Fruit fly (Drosophila melanogaster) whole organism, prepupa: ENCODE data around the gene CG14414.

ENCODE experiments used
- CG10631 ChIP-seq: fragments of 200-800 bp; sonication (Bioruptor generic); optimal IDR thresholded peaks from 2 replicates; lab custom pipeline; 2016; ENCODE audit warnings: missing biosample characterization, missing genetic modification characterization
- CG11294 ChIP-seq: fragments of 200-800 bp; sonication (Bioruptor generic); IDR thresholded peaks from 2 replicates; pipeline ENCODE4 v1.3.6; 2022; ENCODE audit warnings: missing biosample characterization, missing genetic modification characterization
- CG11762 ChIP-seq: fragments of 200-800 bp; sonication (Bioruptor generic); optimal IDR thresholded peaks from 3 replicates; lab custom pipeline; 2016; ENCODE audit warnings: missing biosample characterization, missing genetic modification characterization; ENCODE audit not compliant: insufficient read depth
- CG15336 ChIP-seq: fragments of 200-800 bp; sonication (Bioruptor generic); IDR thresholded peaks from 2 replicates; pipeline ENCODE4 v1.3.6; 2022; ENCODE audit warnings: missing biosample characterization, missing genetic modification characterization
- CG16779 ChIP-seq: fragments of 200-800 bp; sonication (Bioruptor generic); optimal IDR thresholded peaks from 3 replicates; lab custom pipeline; 2017; ENCODE audit warnings: missing biosample characterization, mild to moderate bottlenecking, missing genetic modification characterization
- CG3032 ChIP-seq: fragments of 200-800 bp; optimal IDR thresholded peaks from 2 replicates; lab custom pipeline; 2019; ENCODE audit warnings: missing biosample characterization, mild to moderate bottlenecking, missing genetic modification characterization, moderate library complexity
- CG31627 ChIP-seq: fragments of 200-800 bp; sonication (Bioruptor generic); optimal IDR thresholded peaks from 3 replicates; lab custom pipeline; 2016; ENCODE audit warnings: missing biosample characterization, missing genetic modification characterization
- CG32006 ChIP-seq: fragments of 200-800 bp; sonication (Bioruptor generic); optimal IDR thresholded peaks from 3 replicates; lab custom pipeline; 2017; ENCODE audit warnings: missing biosample characterization, mild to moderate bottlenecking, missing genetic modification characterization
- CG4318 ChIP-seq: fragments of 200-800 bp; sonication (Bioruptor generic); optimal IDR thresholded peaks from 3 replicates; lab custom pipeline; 2017; ENCODE audit warnings: missing biosample characterization, mild to moderate bottlenecking, missing genetic modification characterization
- CG6163 ChIP-seq: fragments of 200-800 bp; sonication (Bioruptor generic); IDR thresholded peaks from 3 replicates; pipeline ENCODE4 v1.3.6; 2022; ENCODE audit warnings: missing biosample characterization, missing genetic modification characterization
- CG6792 ChIP-seq: fragments of 200-800 bp; sonication (Bioruptor generic); optimal IDR thresholded peaks from 3 replicates; lab custom pipeline; 2016; ENCODE audit warnings: missing biosample characterization, missing genetic modification characterization
- CG6808 ChIP-seq: fragments of 200-800 bp; sonication (Bioruptor generic); optimal IDR thresholded peaks from 3 replicates; lab custom pipeline; 2017; ENCODE audit warnings: missing biosample characterization, missing genetic modification characterization, mild to moderate bottlenecking, moderate library complexity, missing genetic modification reagents
- CG7368 ChIP-seq: fragments of 200-800 bp; sonication (Bioruptor generic); optimal IDR thresholded peaks from 3 replicates; lab custom pipeline; 2016; ENCODE audit warnings: missing biosample characterization, missing genetic modification characterization
- CG8632 ChIP-seq: fragments of 200-800 bp; sonication (Bioruptor generic); optimal IDR thresholded peaks from 3 replicates; lab custom pipeline; 2016; ENCODE audit warnings: missing biosample characterization, missing genetic modification characterization
- Eip78C ChIP-seq: fragments of 200-800 bp; sonication (Bioruptor generic); peaks from one replicate; lab custom pipeline; 2016; ENCODE audit warnings: missing biosample characterization, missing genetic modification characterization
- Eip93F ChIP-seq: fragments of 200-800 bp; sonication (Bioruptor generic); optimal IDR thresholded peaks from 2 replicates; lab custom pipeline; 2016; ENCODE audit warnings: missing biosample characterization, mild to moderate bottlenecking, missing genetic modification characterization
- Hr39 ChIP-seq: fragments of 200-800 bp; sonication (Bioruptor generic); optimal IDR thresholded peaks from 2 replicates; lab custom pipeline; 2016; ENCODE audit warnings: missing biosample characterization, missing genetic modification characterization
- Hr4 ChIP-seq: fragments of 200-800 bp; sonication (Bioruptor generic); optimal IDR thresholded peaks from 3 replicates; lab custom pipeline; 2016; ENCODE audit warnings: missing biosample characterization, missing genetic modification characterization
- Lpt ChIP-seq: fragments of 200-800 bp; sonication (Bioruptor generic); optimal IDR thresholded peaks from 3 replicates; lab custom pipeline; 2016; ENCODE audit warnings: missing biosample characterization, missing genetic modification characterization
- Smox ChIP-seq: fragments of 200-800 bp; sonication (Bioruptor generic); optimal IDR thresholded peaks from 3 replicates; lab custom pipeline; 2016; ENCODE audit warnings: missing biosample characterization, missing genetic modification characterization
- Sox14 ChIP-seq: fragments of 200-800 bp; sonication (Bioruptor generic); optimal IDR thresholded peaks from 3 replicates; lab custom pipeline; 2016; ENCODE audit warnings: missing biosample characterization, missing genetic modification characterization
- achi ChIP-seq: fragments of 200-800 bp; sonication (Bioruptor generic); optimal IDR thresholded peaks from 3 replicates; lab custom pipeline; 2016; ENCODE audit warnings: missing biosample characterization, missing genetic modification characterization
- acj6 ChIP-seq: fragments of 200-800 bp; sonication (Bioruptor generic); optimal IDR thresholded peaks from 3 replicates; lab custom pipeline; 2016; ENCODE audit warnings: missing biosample characterization, missing genetic modification characterization
- dsx ChIP-seq: fragments of 200-800 bp; optimal IDR thresholded peaks from 3 replicates; lab custom pipeline; 2019; ENCODE audit warnings: missing biosample characterization, mild to moderate bottlenecking, missing genetic modification characterization, moderate library complexity; ENCODE audit not compliant: poor library complexity, severe bottlenecking
- esn ChIP-seq: fragments of 200-800 bp; sonication (Bioruptor generic); optimal IDR thresholded peaks from 2 replicates; lab custom pipeline; 2016; ENCODE audit warnings: missing biosample characterization, mild to moderate bottlenecking, missing genetic modification characterization, moderate library complexity
- fd59A ChIP-seq: fragments of 200-800 bp; sonication (Bioruptor generic); optimal IDR thresholded peaks from 2 replicates; lab custom pipeline; 2017; ENCODE audit warnings: missing biosample characterization, mild to moderate bottlenecking, missing genetic modification characterization, missing genetic modification reagents
- fd85E ChIP-seq: fragments of 200-800 bp; sonication (Bioruptor generic); optimal IDR thresholded peaks from 3 replicates; lab custom pipeline; 2016; ENCODE audit warnings: missing biosample characterization, missing genetic modification characterization
- fkh ChIP-seq: fragments of 200-800 bp; sonication (Bioruptor generic); optimal IDR thresholded peaks from 3 replicates; lab custom pipeline; 2017; ENCODE audit warnings: missing biosample characterization, mild to moderate bottlenecking, missing genetic modification characterization, moderate library complexity
- net ChIP-seq: fragments of 200-800 bp; sonication (Bioruptor generic); optimal IDR thresholded peaks from 3 replicates; lab custom pipeline; 2016; ENCODE audit warnings: missing biosample characterization, missing genetic modification characterization
- pdm3 ChIP-seq: fragments of 200-800 bp; sonication (Bioruptor generic); optimal IDR thresholded peaks from 3 replicates; lab custom pipeline; 2016; ENCODE audit warnings: missing biosample characterization, missing genetic modification characterization
- salr ChIP-seq, 2 experiments: fragments of 200-800 bp; sonication (Bioruptor generic); optimal IDR thresholded peaks; 3 replicates each; lab custom pipeline; 2016 to 2018; ENCODE audit warnings: missing biosample characterization in 2 of 2, missing genetic modification characterization in 2 of 2, mild to moderate bottlenecking in 1 of 2
- topi ChIP-seq: fragments of 200-800 bp; sonication (Bioruptor generic); optimal IDR thresholded peaks from 3 replicates; lab custom pipeline; 2016; ENCODE audit warnings: missing biosample characterization, missing genetic modification characterization
- vri ChIP-seq: fragments of 200-800 bp; sonication (Bioruptor generic); optimal IDR thresholded peaks from 3 replicates; lab custom pipeline; 2016; ENCODE audit warnings: missing biosample characterization, mild to moderate bottlenecking, missing genetic modification characterization

The CG14414 gene

DNA sequence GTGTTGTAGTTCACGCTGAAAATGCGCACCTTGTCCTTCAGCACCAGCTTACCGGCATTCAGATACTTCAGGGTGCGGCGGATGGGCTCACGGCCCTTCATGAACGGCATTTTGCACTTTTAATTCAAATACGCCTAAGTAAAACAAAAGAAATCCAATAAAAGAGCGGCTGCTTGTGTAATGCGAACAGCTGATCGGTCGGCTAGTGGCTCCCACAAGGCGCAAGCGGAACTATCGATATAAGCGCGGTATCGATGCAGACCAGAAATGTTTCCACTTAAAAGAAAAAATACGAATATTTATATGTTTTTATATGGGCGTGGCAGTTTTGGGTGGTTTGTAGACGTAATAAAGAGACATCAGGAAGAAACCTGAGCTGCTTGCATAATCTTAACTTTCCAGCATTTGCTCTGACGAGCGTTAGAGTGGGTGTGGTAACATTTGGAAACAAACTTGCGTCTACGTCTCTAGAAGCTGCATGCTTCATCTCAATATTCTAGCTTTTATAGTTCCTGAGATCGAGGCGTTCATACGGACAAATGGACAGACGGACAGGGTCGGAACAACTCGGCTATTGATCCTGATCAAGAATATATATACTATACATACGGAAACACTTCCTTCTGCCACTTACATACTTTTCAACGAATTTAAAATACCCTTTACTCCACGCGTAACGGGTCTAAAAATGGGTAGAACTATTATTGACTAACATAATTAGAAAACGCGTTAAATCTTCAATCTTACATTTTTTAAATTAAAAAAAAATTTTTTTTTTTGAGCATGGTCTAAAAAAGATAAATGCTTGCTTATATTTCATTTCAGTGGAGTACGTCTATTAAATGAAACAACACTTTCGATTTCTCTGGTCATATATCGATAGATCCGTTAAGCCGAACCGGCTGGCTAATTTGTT is 2.6 kb downstream of the CG14414 start, which contains the start of the genes mRpS25 and nmdyn-D6 (continued):
- TF ChIP-seq Eip93F (GFP tag; lab: Kevin White, UChicago): no peak
- peak; percentile 45 for TF ChIP-seq topi (GFP tag; lab: Kevin White, UChicago)
- TF ChIP-seq CG4318 (GFP tag; lab: Kevin White, UChicago): peak; percentile 52
- TF ChIP-seq CG8632 (GFP tag; lab: Kevin White, UChicago): no peak
- TF ChIP-seq Sox14 (GFP tag; lab: Kevin White, UChicago): peak; percentile 3
- TF ChIP-seq CG7368 (GFP tag; lab: Kevin White, UChicago): no peak
- no peak for TF ChIP-seq vri (GFP tag; lab: Kevin White, UChicago)
- TF ChIP-seq Smox (GFP tag; lab: Kevin White, UChicago): peak; percentile 37
- no peak for TF ChIP-seq Lpt (GFP tag; lab: Kevin White, UChicago)
- TF ChIP-seq Eip78C (GFP tag; lab: Kevin White, UChicago): peak; percentile 68
- TF ChIP-seq CG3032 (tag; lab: Kevin White, UChicago): peak; percentile 10
- TF ChIP-seq CG31627 (GFP tag; lab: Kevin White, UChicago): peak; percentile 43
- peak; percentile 52 for TF ChIP-seq Hr4 (GFP tag; lab: Kevin White, UChicago)
- no peak for TF ChIP-seq dsx (GFP tag; lab: Kevin White, UChicago)
- no peak for TF ChIP-seq CG11762
- peak; percentile 11 for TF ChIP-seq achi (GFP tag; lab: Kevin White, UChicago)
- peak; percentile 24 for TF ChIP-seq fd59A
- 0 out of 3 replicates have a peak, but pooled peaks have one; percentile 48 for TF ChIP-seq CG6163
- peak; percentile 33 for TF ChIP-seq acj6 (GFP tag; lab: Kevin White, UChicago)

- TF ChIP-seq net (GFP tag; lab: Kevin White, UChicago) (no peak), Sox14 (GFP tag; lab: Kevin White, UChicago) (no peak), fd85E (GFP tag; lab: Kevin White, UChicago) (no peak), CG10631 (GFP tag; lab: Kevin White, UChicago) (no peak), CG32006 (GFP tag; lab: Kevin White, UChicago) (no peak), CG16779 (tag; lab: Kevin White, UChicago) (no peak), CG11762 (no peak), salr (GFP tag; optimal IDR thresholded peaks at IDR 0.05; lab: Kevin White, UChicago) (no peak), Hr39 (GFP tag; lab: Kevin White, UChicago) (no peak), pdm3 (GFP tag; lab: Kevin White, UChicago) (no peak), fkh (GFP tag; lab: Kevin White, UChicago) (no peak)
Measured at dm6 chrX:14585263-14585662, 4.9 kb downstream of the CG14414 start.

- TF ChIP-seq CG31627 (GFP tag; lab: Kevin White, UChicago) (no peak), CG15336 (GFP tag; lab: Robert Waterston, UW) (no peak), CG8632 (GFP tag; lab: Kevin White, UChicago) (no peak), CG6792 (no peak), esn (GFP tag; lab: Kevin White, UChicago) (no peak), CG11762 (no peak), CG11294 (GFP tag; lab: Robert Waterston, UW) (no peak), CG6808 (GFP tag; lab: Kevin White, UChicago) (no peak)
Measured at dm6 chrX:14588509-14588908, 8.1 kb downstream of the CG14414 start.
